Worm (Caenorhabditis elegans) whole organism, late embryonic: ENCODE results near the gene C07A9.9.

Source experiments
- T23F11.4 ChIP-seq: fragments of 200-800 bp; sonication (Bioruptor generic); optimal IDR thresholded peaks from 2 replicates; lab custom pipeline; 2018; ENCODE audit warnings: mild to moderate bottlenecking, missing genetic modification characterization, missing compliant biosample characterization
- ceh-24 ChIP-seq: sonication (generic microtip); optimal IDR thresholded peaks from 2 replicates; lab custom pipeline; 2016; ENCODE audit warnings: mild to moderate bottlenecking, missing genetic modification characterization, missing compliant biosample characterization
- dve-1 ChIP-seq: sonication (generic microtip); optimal IDR thresholded peaks from 2 replicates; lab custom pipeline; 2017; ENCODE audit warnings: antibody characterized with exemption, mild to moderate bottlenecking, missing genetic modification characterization, missing compliant biosample characterization
- nhr-11 ChIP-seq: fragments of 150-350 bp; optimal IDR thresholded peaks from 2 replicates; lab custom pipeline; 2014; ENCODE audit warnings: missing biosample characterization, missing genetic modification characterization
- pax-1 ChIP-seq: fragments of 150-350 bp; optimal IDR thresholded peaks from 2 replicates; lab custom pipeline; 2014; ENCODE audit warnings: missing biosample characterization, missing genetic modification characterization
- ref-2 ChIP-seq: sonication (generic microtip); optimal IDR thresholded peaks from 2 replicates; lab custom pipeline; 2016; ENCODE audit warnings: missing genetic modification characterization, missing compliant biosample characterization
- tbx-2 ChIP-seq: sonication (generic microtip); optimal IDR thresholded peaks from 2 replicates; lab custom pipeline; 2016; ENCODE audit warnings: missing genetic modification characterization, missing compliant biosample characterization

- no peak for TF ChIP-seq ceh-24
- no peak for TF ChIP-seq T23F11.4
- no peak for TF ChIP-seq tbx-2
- TF ChIP-seq pax-1 (tag; lab: Kevin White, UChicago), result no peak
- TF ChIP-seq dve-1 (tag; lab: Kevin White, UChicago), result no peak
- TF ChIP-seq nhr-11 (tag; lab: Kevin White, UChicago), result no peak
- no peak for TF ChIP-seq ref-2 (tag; lab: Kevin White, UChicago)
Measured at ce11 chrIII:9713182-9713581, 45.7 kb upstream of the C07A9.9 start.
